In genomic region chr3R:21155931-21156488, dm6 we compare ENCODE assay signal across 1 fruit fly cellular context.
TF ChIP-seq lines count a peak whose summit lies in the region.

No protein-coding gene starts in this region.

TF ChIP-seq in whole organism, embryonic, 481 proteins besides CTCF, POLR2A, EP300 and RAD21 (continued from another document and continues in another):
- TF ChIP-seq dysf (GFP tag; IDR thresholded peaks at IDR 0.05; lab: Robert Waterston, UW): no peak
- TF ChIP-seq Xbp1 (GFP tag; optimal IDR thresholded peaks at IDR 0.05; lab: Kevin White, UChicago): no peak
- TF ChIP-seq CG6683 (GFP tag; optimal IDR thresholded peaks at IDR 0.05; lab: Kevin White, UChicago): no peak
- no peak for TF ChIP-seq prd (optimal IDR thresholded peaks at IDR 0.05; lab: Kevin White, UChicago)
- no peak for TF ChIP-seq prd (GFP tag; IDR thresholded peaks at IDR 0.05; lab: Robert Waterston, UW)
- TF ChIP-seq Meics (GFP tag; optimal IDR thresholded peaks at IDR 0.05; lab: Kevin White, UChicago): no peak
- peak; percentile 10 for TF ChIP-seq gem (tag; optimal IDR thresholded peaks at IDR 0.05; lab: Kevin White, UChicago)
- TF ChIP-seq CG8765 (GFP tag; IDR thresholded peaks at IDR 0.05; lab: Robert Waterston, UW): no peak
- no peak for TF ChIP-seq crp (GFP tag; optimal IDR thresholded peaks at IDR 0.05; lab: Kevin White, UChicago)
- TF ChIP-seq CG14014 (GFP tag; IDR thresholded peaks at IDR 0.05; lab: Robert Waterston, UW): no peak
- TF ChIP-seq CG11398 (GFP tag; optimal IDR thresholded peaks at IDR 0.05; lab: Kevin White, UChicago): no peak
- no peak for TF ChIP-seq en (GFP tag; optimal IDR thresholded peaks at IDR 0.05; lab: Kevin White, UChicago)
- TF ChIP-seq Side (GFP tag; optimal IDR thresholded peaks at IDR 0.05; lab: Kevin White, UChicago): peak; percentile 1
- peak; percentile 34 for TF ChIP-seq CG12104 (GFP tag; optimal IDR thresholded peaks at IDR 0.05; lab: Kevin White, UChicago)
- TF ChIP-seq abd-A (tag; optimal IDR thresholded peaks at IDR 0.05; lab: Kevin White, UChicago): no peak
- TF ChIP-seq knrl (GFP tag; IDR thresholded peaks at IDR 0.05; lab: Robert Waterston, UW; ENCODE audit: partially characterized antibody): peak; percentile 61; the same call in 2 of the 3 replicates
- TF ChIP-seq Mes4 (GFP tag; optimal IDR thresholded peaks at IDR 0.05; lab: Kevin White, UChicago): no peak
- no peak for TF ChIP-seq CG4360 (GFP tag; IDR thresholded peaks at IDR 0.05; lab: Robert Waterston, UW)
- no peak for TF ChIP-seq dan (GFP tag; IDR thresholded peaks at IDR 0.05; lab: Robert Waterston, UW)
- peak; percentile 61 for TF ChIP-seq Hmr (GFP tag; optimal IDR thresholded peaks at IDR 0.05; lab: Kevin White, UChicago)
- no peak for TF ChIP-seq dmrt99B (tag; optimal IDR thresholded peaks at IDR 0.05; lab: Kevin White, UChicago)
- TF ChIP-seq CG6854 (GFP tag; optimal IDR thresholded peaks at IDR 0.05; lab: Kevin White, UChicago): no peak
- TF ChIP-seq Hand (GFP tag; optimal IDR thresholded peaks at IDR 0.05; lab: Kevin White, UChicago): no peak
- no peak for TF ChIP-seq CG10274 (GFP tag; optimal IDR thresholded peaks at IDR 0.05; lab: Kevin White, UChicago)
- peak in 1 of 2 experiments; percentile 26 for TF ChIP-seq dpn (GFP tag; optimal IDR thresholded peaks at IDR 0.05; lab: Kevin White, UChicago)
- no peak for TF ChIP-seq CG31388 (GFP tag; optimal IDR thresholded peaks at IDR 0.05; lab: Kevin White, UChicago)
- TF ChIP-seq CG3281 (GFP tag; optimal IDR thresholded peaks at IDR 0.05; lab: Kevin White, UChicago): no peak
- peak; percentile 19 for TF ChIP-seq trem (tag; optimal IDR thresholded peaks at IDR 0.05; lab: Kevin White, UChicago)
- no peak for TF ChIP-seq kah (GFP tag; optimal IDR thresholded peaks at IDR 0.05; lab: Kevin White, UChicago)
- TF ChIP-seq nau (GFP tag; optimal IDR thresholded peaks at IDR 0.05; lab: Kevin White, UChicago): no peak
- no peak for TF ChIP-seq HLH54F (GFP tag; optimal IDR thresholded peaks at IDR 0.05; lab: Kevin White, UChicago)
- TF ChIP-seq ac (GFP tag; optimal IDR thresholded peaks at IDR 0.05; lab: Kevin White, UChicago): no peak
- no peak for TF ChIP-seq psq (GFP tag; optimal IDR thresholded peaks at IDR 0.05; lab: Kevin White, UChicago)
- TF ChIP-seq usp (GFP tag; optimal IDR thresholded peaks at IDR 0.05; lab: Kevin White, UChicago): no peak
- no peak for TF ChIP-seq CG8359 (GFP tag; optimal IDR thresholded peaks at IDR 0.05; lab: Kevin White, UChicago; ENCODE audit: borderline replicate concordance)
- no peak for TF ChIP-seq crc (GFP tag; optimal IDR thresholded peaks at IDR 0.05; lab: Kevin White, UChicago)
- peak; percentile 13 for TF ChIP-seq oc (tag; optimal IDR thresholded peaks at IDR 0.05; lab: Kevin White, UChicago)
- no peak for TF ChIP-seq vnd (GFP tag; IDR thresholded peaks at IDR 0.05; lab: Robert Waterston, UW; ENCODE audit: partially characterized antibody)
- TF ChIP-seq nmo (GFP tag; optimal IDR thresholded peaks at IDR 0.05; lab: Kevin White, UChicago): peak; percentile 62
- TF ChIP-seq Atf3 (GFP tag; optimal IDR thresholded peaks at IDR 0.05; lab: Kevin White, UChicago): no peak
- TF ChIP-seq Xrp1 (GFP tag; IDR thresholded peaks at IDR 0.05; lab: Robert Waterston, UW): 0 out of 2 replicates have a peak, but pooled peaks have one; percentile 7
- no peak for TF ChIP-seq Gsc (GFP tag; IDR thresholded peaks at IDR 0.05; lab: Robert Waterston, UW)
- TF ChIP-seq CG17186 (GFP tag; optimal IDR thresholded peaks at IDR 0.05; lab: Kevin White, UChicago): peak; percentile 39
- TF ChIP-seq dm (GFP tag; optimal IDR thresholded peaks at IDR 0.05; lab: Kevin White, UChicago): no peak
- TF ChIP-seq fru (optimal IDR thresholded peaks at IDR 0.05; lab: Kevin White, UChicago): no peak
- peak; percentile 60 for TF ChIP-seq unc-4 (GFP tag; IDR thresholded peaks at IDR 0.05; lab: Robert Waterston, UW; ENCODE audit: partially characterized antibody)
- TF ChIP-seq ranshi (GFP tag; IDR thresholded peaks at IDR 0.05; lab: Robert Waterston, UW): no peak
- no peak for TF ChIP-seq CG3726 (GFP tag; IDR thresholded peaks at IDR 0.05; lab: Robert Waterston, UW)
- no peak for TF ChIP-seq trh (GFP tag; optimal IDR thresholded peaks at IDR 0.05; lab: Kevin White, UChicago)
- no peak for TF ChIP-seq chif (GFP tag; optimal IDR thresholded peaks at IDR 0.05; lab: Kevin White, UChicago)
- TF ChIP-seq Lhr (GFP tag; optimal IDR thresholded peaks at IDR 0.05; lab: Kevin White, UChicago): peak; percentile 94
- peak; percentile 40 for TF ChIP-seq CG15514 (GFP tag; optimal IDR thresholded peaks at IDR 0.05; lab: Kevin White, UChicago)
- peak; percentile 71 for TF ChIP-seq Dll (GFP tag; IDR thresholded peaks at IDR 0.05; lab: Robert Waterston, UW; ENCODE audit: partially characterized antibody)
- no peak for TF ChIP-seq CG7928 (GFP tag; optimal IDR thresholded peaks at IDR 0.05; lab: Kevin White, UChicago)
- TF ChIP-seq CG15073 (GFP tag; optimal IDR thresholded peaks at IDR 0.05; lab: Kevin White, UChicago): no peak
- TF ChIP-seq sob (GFP tag; IDR thresholded peaks at IDR 0.05; lab: Robert Waterston, UW): no peak
- TF ChIP-seq ATbp (GFP tag; optimal IDR thresholded peaks at IDR 0.05; lab: Kevin White, UChicago): no peak
- no peak for TF ChIP-seq vfl (GFP tag; optimal IDR thresholded peaks at IDR 0.05; lab: Kevin White, UChicago)
- no peak for TF ChIP-seq ssp (GFP tag; IDR thresholded peaks at IDR 0.05; lab: Robert Waterston, UW)
- TF ChIP-seq CG4328 (GFP tag; optimal IDR thresholded peaks at IDR 0.05; lab: Kevin White, UChicago): no peak
- no peak for TF ChIP-seq CG31365 (tag; optimal IDR thresholded peaks at IDR 0.05; lab: Kevin White, UChicago)
- TF ChIP-seq B-H2 (GFP tag; optimal IDR thresholded peaks at IDR 0.05; lab: Kevin White, UChicago): no peak
- TF ChIP-seq sd (tag; optimal IDR thresholded peaks at IDR 0.05; lab: Kevin White, UChicago): no peak
- no peak for TF ChIP-seq ttk (GFP tag; IDR thresholded peaks at IDR 0.05; lab: Robert Waterston, UW)
- no peak for TF ChIP-seq CG7987 (GFP tag; optimal IDR thresholded peaks at IDR 0.05; lab: Kevin White, UChicago)
- no peak for TF ChIP-seq Kr (GFP tag; optimal IDR thresholded peaks at IDR 0.05; lab: Kevin White, UChicago)
- no peak for TF ChIP-seq esg (GFP tag; conservative IDR thresholded peaks at IDR 0.05; lab: Robert Waterston, UW)
- TF ChIP-seq CG1024 (GFP tag; IDR thresholded peaks at IDR 0.05; lab: Robert Waterston, UW): no peak
- no peak for TF ChIP-seq Optix (GFP tag; IDR thresholded peaks at IDR 0.05; lab: Robert Waterston, UW)
- peak; percentile 51; the same call in 2 of the 3 replicates for TF ChIP-seq CG6791 (GFP tag; IDR thresholded peaks at IDR 0.05; lab: Robert Waterston, UW; ENCODE audit: partially characterized antibody)
- TF ChIP-seq pfk (GFP tag; optimal IDR thresholded peaks at IDR 0.05; lab: Kevin White, UChicago): no peak
- no peak for TF ChIP-seq ara (GFP tag; IDR thresholded peaks at IDR 0.05; lab: Robert Waterston, UW)
- TF ChIP-seq pum (GFP tag; optimal IDR thresholded peaks at IDR 0.05; lab: Kevin White, UChicago): no peak
- peak; percentile 98 for TF ChIP-seq E2f2 (GFP tag; IDR thresholded peaks at IDR 0.05; lab: Robert Waterston, UW)
- TF ChIP-seq rib (GFP tag; IDR thresholded peaks at IDR 0.05; lab: Robert Waterston, UW): no peak
- TF ChIP-seq Hr51 (GFP tag; optimal IDR thresholded peaks at IDR 0.05; lab: Kevin White, UChicago): peak in 1 of 2 experiments; percentile 12
- TF ChIP-seq CG7745 (tag; optimal IDR thresholded peaks at IDR 0.05; lab: Kevin White, UChicago): no peak
- no peak for TF ChIP-seq CG32767 (GFP tag; IDR thresholded peaks at IDR 0.05; lab: Robert Waterston, UW)
- TF ChIP-seq CG18599 (GFP tag; optimal IDR thresholded peaks at IDR 0.05; lab: Kevin White, UChicago): no peak
- no peak for TF ChIP-seq CG11247 (GFP tag; IDR thresholded peaks at IDR 0.05; lab: Robert Waterston, UW)
- TF ChIP-seq Awh (GFP tag; IDR thresholded peaks at IDR 0.05; lab: Robert Waterston, UW): no peak
- no peak for TF ChIP-seq CG6272 (GFP tag; IDR thresholded peaks at IDR 0.05; lab: Robert Waterston, UW)
- peak in 1 of 2 experiments; percentile 64 for TF ChIP-seq Pdp1 (GFP tag; optimal IDR thresholded peaks at IDR 0.05; lab: Kevin White, UChicago)
- no peak for TF ChIP-seq so (GFP tag; IDR thresholded peaks at IDR 0.05; lab: Robert Waterston, UW)
- no peak for TF ChIP-seq sisA (GFP tag; IDR thresholded peaks at IDR 0.05; lab: Robert Waterston, UW)
- TF ChIP-seq CG8388 (GFP tag; optimal IDR thresholded peaks at IDR 0.05; lab: Kevin White, UChicago): no peak
- TF ChIP-seq CG10654 (GFP tag; optimal IDR thresholded peaks at IDR 0.05; lab: Kevin White, UChicago): no peak
- no peak for TF ChIP-seq tll (GFP tag; optimal IDR thresholded peaks at IDR 0.05; lab: Kevin White, UChicago)
- TF ChIP-seq CG31441 (GFP tag; IDR thresholded peaks at IDR 0.05; lab: Robert Waterston, UW): no peak; the same call in 1 of the 2 replicates
- no peak for TF ChIP-seq Oaz (GFP tag; IDR thresholded peaks at IDR 0.05; lab: Robert Waterston, UW)
- peak; percentile 7 for TF ChIP-seq Chrac-16 (GFP tag; optimal IDR thresholded peaks at IDR 0.05; lab: Kevin White, UChicago)
- TF ChIP-seq CG18619 (GFP tag; optimal IDR thresholded peaks at IDR 0.05; lab: Kevin White, UChicago): no peak
- peak; percentile 25 for TF ChIP-seq Ets65A (GFP tag; lab: Kevin White, UChicago)
- no peak for TF ChIP-seq tgo (GFP tag; IDR thresholded peaks at IDR 0.05; lab: Robert Waterston, UW)
- peak; percentile 11 for TF ChIP-seq eyg (GFP tag; optimal IDR thresholded peaks at IDR 0.05; lab: Kevin White, UChicago)
- TF ChIP-seq CG14965 (GFP tag; optimal IDR thresholded peaks at IDR 0.05; lab: Kevin White, UChicago; ENCODE audit: borderline replicate concordance): no peak
- no peak for TF ChIP-seq CG30431 (GFP tag; optimal IDR thresholded peaks at IDR 0.05; lab: Kevin White, UChicago)
- TF ChIP-seq nerfin-2 (GFP tag; IDR thresholded peaks at IDR 0.05; lab: Robert Waterston, UW; ENCODE audit: partially characterized antibody): no peak
- peak; percentile 67 for TF ChIP-seq CG34224 (GFP tag; IDR thresholded peaks at IDR 0.05; lab: Robert Waterston, UW; ENCODE audit: partially characterized antibody)
- TF ChIP-seq Fer3 (tag; optimal IDR thresholded peaks at IDR 0.05; lab: Kevin White, UChicago): no peak
- no peak for TF ChIP-seq hbn (GFP tag; IDR thresholded peaks at IDR 0.05; lab: Robert Waterston, UW; ENCODE audit: partially characterized antibody)
- no peak for TF ChIP-seq Ravus (GFP tag; IDR thresholded peaks at IDR 0.05; lab: Robert Waterston, UW)
- TF ChIP-seq Drgx (GFP tag; IDR thresholded peaks at IDR 0.05; lab: Robert Waterston, UW): no peak
- TF ChIP-seq CG4424 (GFP tag; optimal IDR thresholded peaks at IDR 0.05; lab: Kevin White, UChicago): no peak
- no peak for TF ChIP-seq CG12769 (tag; optimal IDR thresholded peaks at IDR 0.05; lab: Kevin White, UChicago)
- no peak for TF ChIP-seq CG15479 (GFP tag; optimal IDR thresholded peaks at IDR 0.05; lab: Kevin White, UChicago)
- no peak for TF ChIP-seq h (optimal IDR thresholded peaks at IDR 0.05; lab: Kevin White, UChicago)
- TF ChIP-seq CG2712 (tag; optimal IDR thresholded peaks at IDR 0.05; lab: Kevin White, UChicago): peak; percentile 18
- 0 out of 3 replicates have a peak, but pooled peaks have one; percentile 25 for TF ChIP-seq CG17361 (GFP tag; IDR thresholded peaks at IDR 0.05; lab: Robert Waterston, UW)
- TF ChIP-seq Eip74EF (GFP tag; optimal IDR thresholded peaks at IDR 0.05; lab: Kevin White, UChicago): no peak
- TF ChIP-seq repo (GFP tag; optimal IDR thresholded peaks at IDR 0.05; lab: Kevin White, UChicago): no peak
- peak; percentile 26 for TF ChIP-seq CG11504 (tag; optimal IDR thresholded peaks at IDR 0.05; lab: Kevin White, UChicago)
- no peak for TF ChIP-seq pan (optimal IDR thresholded peaks at IDR 0.05; lab: Kevin White, UChicago)
- TF ChIP-seq pan (GFP tag; optimal IDR thresholded peaks at IDR 0.05 in 1 of 2, IDR thresholded peaks at IDR 0.05 in 1 of 2): no peak
- no peak for TF ChIP-seq CG6813 (GFP tag; optimal IDR thresholded peaks at IDR 0.05; lab: Kevin White, UChicago)
- TF ChIP-seq lilli (GFP tag; optimal IDR thresholded peaks at IDR 0.05; lab: Kevin White, UChicago): peak; percentile 29
- TF ChIP-seq CoRest (tag; optimal IDR thresholded peaks at IDR 0.05; lab: Kevin White, UChicago): peak; percentile 63
- TF ChIP-seq stc (GFP tag; IDR thresholded peaks at IDR 0.05; lab: Robert Waterston, UW): no peak
- TF ChIP-seq salm (tag; optimal IDR thresholded peaks at IDR 0.05; lab: Kevin White, UChicago): no peak
- TF ChIP-seq Bgb (GFP tag; IDR thresholded peaks at IDR 0.05; lab: Robert Waterston, UW; ENCODE audit: partially characterized antibody): peak; percentile 49
- no peak for TF ChIP-seq az2 (GFP tag; optimal IDR thresholded peaks at IDR 0.05; lab: Kevin White, UChicago)
- no peak for TF ChIP-seq cas (GFP tag; IDR thresholded peaks at IDR 0.05; lab: Robert Waterston, UW)
- no peak for TF ChIP-seq CG4820 (GFP tag; optimal IDR thresholded peaks at IDR 0.05; lab: Kevin White, UChicago)
- TF ChIP-seq CG12299 (tag; optimal IDR thresholded peaks at IDR 0.05; lab: Kevin White, UChicago): no peak
- TF ChIP-seq pros (GFP tag; optimal IDR thresholded peaks at IDR 0.05; lab: Kevin White, UChicago): no peak
- peak; percentile 19 for TF ChIP-seq jumu (GFP tag; optimal IDR thresholded peaks at IDR 0.05; lab: Kevin White, UChicago)
- no peak for TF ChIP-seq tup (GFP tag; optimal IDR thresholded peaks at IDR 0.05; lab: Kevin White, UChicago)
- no peak for TF ChIP-seq CG8281 (tag; optimal IDR thresholded peaks at IDR 0.05; lab: Kevin White, UChicago)
- peak; percentile 71 for TF ChIP-seq sna (GFP tag; IDR thresholded peaks at IDR 0.05; lab: Robert Waterston, UW; ENCODE audit: partially characterized antibody)
- TF ChIP-seq Myb (GFP tag; optimal IDR thresholded peaks at IDR 0.05; lab: Kevin White, UChicago): peak; percentile 52
- no peak for TF ChIP-seq bab2 (GFP tag; optimal IDR thresholded peaks at IDR 0.05; lab: Kevin White, UChicago)
- TF ChIP-seq CG1233 (GFP tag; optimal IDR thresholded peaks at IDR 0.05; lab: Kevin White, UChicago): no peak
- peak; percentile 67 for TF ChIP-seq Jarid2 (GFP tag; optimal IDR thresholded peaks at IDR 0.05; lab: Kevin White, UChicago)
- peak; percentile 63 for TF ChIP-seq CG2116 (GFP tag; optimal IDR thresholded peaks at IDR 0.05; lab: Kevin White, UChicago)
- no peak for TF ChIP-seq CG4282 (GFP tag; optimal IDR thresholded peaks at IDR 0.05; lab: Kevin White, UChicago)
- TF ChIP-seq CG2875 (GFP tag; optimal IDR thresholded peaks at IDR 0.05; lab: Kevin White, UChicago): no peak
- no peak for TF ChIP-seq Neu2 (GFP tag; optimal IDR thresholded peaks at IDR 0.05; lab: Kevin White, UChicago; ENCODE audit: borderline replicate concordance)
